Worm (Caenorhabditis elegans): ENCODE measurements around the gene F25D1.5.

F25D1.5 gene

ce11 chrV:10546749-10547148 lies at the start of gene F25D1.5:
Gene F25D1.5 (minus strand): TSS chrV:10546783.
- no peak for TF ChIP-seq Y55F3AM.14 (GFP tag; optimal IDR thresholded peaks at IDR 0.05)
- no peak for TF ChIP-seq lin-39 (tag; optimal IDR thresholded peaks at IDR 0.05)
- no peak for TF ChIP-seq nhr-129 (tag; optimal IDR thresholded peaks at IDR 0.05)
- no peak for TF ChIP-seq ZK546.5 (tag; optimal IDR thresholded peaks at IDR 0.05)
- peak; percentile 41 for TF ChIP-seq fos-1 (tag; optimal IDR thresholded peaks at IDR 0.05)
- no peak for TF ChIP-seq dmd-4 (tag; optimal IDR thresholded peaks at IDR 0.05)
- TF ChIP-seq unc-55 (GFP tag; optimal IDR thresholded peaks at IDR 0.05), result no peak
- no peak for TF ChIP-seq R02D3.7 (tag; optimal IDR thresholded peaks at IDR 0.05)
- TF ChIP-seq zag-1 (tag; optimal IDR thresholded peaks at IDR 0.05), result no peak
- TF ChIP-seq lsy-2 (tag; optimal IDR thresholded peaks at IDR 0.05), result no peak
- TF ChIP-seq crh-2 (tag; optimal IDR thresholded peaks at IDR 0.05), result peak; percentile 24
- TF ChIP-seq alr-1 (tag; optimal IDR thresholded peaks at IDR 0.05), result no peak
- TF ChIP-seq lin-13 (GFP tag; optimal IDR thresholded peaks at IDR 0.05), result no peak
- peak; percentile 59 for TF ChIP-seq sma-9 (GFP tag; optimal IDR thresholded peaks at IDR 0.05)
- TF ChIP-seq sma-9 (tag; optimal IDR thresholded peaks at IDR 0.05), result no peak
- TF ChIP-seq elt-3 (tag; optimal IDR thresholded peaks at IDR 0.05), result no peak
- TF ChIP-seq nhr-77 (tag; optimal IDR thresholded peaks at IDR 0.05), result peak; percentile 27

DNA sequence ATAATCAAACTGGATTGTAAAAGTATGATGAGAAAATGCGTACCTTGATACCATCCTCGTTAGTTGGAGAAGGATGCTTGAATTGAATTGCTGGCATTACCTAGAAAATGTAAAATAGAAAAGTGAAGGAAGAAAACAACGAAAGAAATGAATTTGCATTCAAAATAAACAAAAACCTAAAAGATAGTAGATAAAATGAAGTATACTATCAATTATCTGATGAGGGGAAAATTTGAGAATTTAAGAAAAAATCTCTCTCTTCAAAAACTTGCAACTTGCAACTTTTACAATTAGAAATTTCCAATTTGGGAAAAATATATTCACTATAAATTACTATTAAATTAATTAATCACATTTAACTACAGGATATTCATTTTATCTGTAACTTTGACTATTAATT lies 48.2 kb upstream of the F25D1.5 start, which contains the start of gene T21C9.11:
T21C9.11 (minus strand) TSS at position 101 of the 400 bp plus-strand sequence.
- TF ChIP-seq unc-62 (GFP tag; optimal IDR thresholded peaks at IDR 0.05) (no peak), F13H6.1 (tag; optimal IDR thresholded peaks at IDR 0.05) (no peak), nhr-6 (tag; optimal IDR thresholded peaks at IDR 0.05) (no peak)

DNA sequence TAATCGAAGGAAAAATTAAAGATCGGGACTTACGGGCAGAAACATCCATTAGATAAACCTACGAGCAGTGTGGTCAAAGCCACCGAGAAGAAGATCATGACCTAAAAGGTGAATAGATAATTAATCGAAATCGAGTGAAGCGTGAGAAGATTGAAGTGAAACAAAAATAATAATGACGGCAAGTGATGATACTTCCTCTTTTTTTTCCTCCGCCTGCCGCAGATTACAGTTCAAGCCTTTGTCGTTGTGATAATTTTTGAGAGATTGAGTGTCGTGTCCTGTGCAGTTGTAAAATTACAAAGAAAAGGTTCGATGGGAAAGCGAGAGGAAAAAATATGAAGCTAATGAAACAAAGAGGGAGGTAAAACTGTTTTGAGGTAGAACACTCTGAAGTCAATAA lies 45.9 kb upstream of the F25D1.5 start, which contains the start of gene T21C9.9:
T21C9.9 (minus strand) TSS at position 101 of the 400 bp plus-strand sequence.
- TF ChIP-seq F13H6.1 (tag; optimal IDR thresholded peaks at IDR 0.05) (no peak), ceh-16 (tag; optimal IDR thresholded peaks at IDR 0.05) (no peak), egl-27 (tag; optimal IDR thresholded peaks at IDR 0.05) (no peak), blmp-1 (tag; optimal IDR thresholded peaks at IDR 0.05; ENCODE audit: insufficient read depth) (no peak), nhr-12 (tag; optimal IDR thresholded peaks at IDR 0.05) (no peak), nhr-77 (tag; optimal IDR thresholded peaks at IDR 0.05) (no peak), nhr-237 (tag; optimal IDR thresholded peaks at IDR 0.05) (no peak), sem-4 (tag; optimal IDR thresholded peaks at IDR 0.05) (no peak), R02D3.7 (tag; optimal IDR thresholded peaks at IDR 0.05) (no peak), nhr-25 (tag; optimal IDR thresholded peaks at IDR 0.05) (no peak), skn-1 (tag; optimal IDR thresholded peaks at IDR 0.05) (no peak), mbf-1 (tag; optimal IDR thresholded peaks at IDR 0.05) (no peak)

- TF ChIP-seq nhr-11 (tag; optimal IDR thresholded peaks at IDR 0.05), result no peak
- TF ChIP-seq elt-1 (tag; optimal IDR thresholded peaks at IDR 0.05), result no peak
- TF ChIP-seq nhr-129 (tag; optimal IDR thresholded peaks at IDR 0.05), result peak; percentile 54
- TF ChIP-seq crh-2 (tag; optimal IDR thresholded peaks at IDR 0.05), result peak; percentile 32
- peak; percentile 44 for TF ChIP-seq fos-1 (tag; optimal IDR thresholded peaks at IDR 0.05)
Observed at ce11 chrV:10589774-10590528, 43.4 kb upstream of the F25D1.5 start, which contains the start of gene ttr-23. Gene ttr-23 (minus strand): TSS chrV:10589860.

- TF ChIP-seq dmd-4 (tag; optimal IDR thresholded peaks at IDR 0.05) (no peak), egl-27 (tag; optimal IDR thresholded peaks at IDR 0.05) (no peak), crh-2 (tag; optimal IDR thresholded peaks at IDR 0.05) (no peak), nhr-77 (tag; optimal IDR thresholded peaks at IDR 0.05) (no peak), gmeb-1 (tag; optimal IDR thresholded peaks at IDR 0.05) (no peak), alr-1 (tag; optimal IDR thresholded peaks at IDR 0.05) (no peak), unc-55 (GFP tag; optimal IDR thresholded peaks at IDR 0.05) (no peak), skn-1 (tag; optimal IDR thresholded peaks at IDR 0.05) (no peak), peb-1 (tag; optimal IDR thresholded peaks at IDR 0.05) (no peak), nhr-11 (tag; optimal IDR thresholded peaks at IDR 0.05) (no peak)
Observed at ce11 chrV:10588694-10589093, 42.1 kb upstream of the F25D1.5 start, which contains the start of gene srg-32. Gene srg-32 (minus strand): TSS chrV:10588794.

All from whole organism, L2 larva.